Worm (Caenorhabditis elegans) whole organism, late embryonic: ENCODE measurements around the gene srsx-16.

Experiments used
- K02D7.2 ChIP-seq: sonication (generic microtip); optimal IDR thresholded peaks from 2 replicates; lab custom pipeline; 2017; ENCODE audit warnings: mild to moderate bottlenecking, missing genetic modification characterization, missing compliant biosample characterization
- K09A11.1 ChIP-seq: sonication (generic microtip); optimal IDR thresholded peaks from 2 replicates; lab custom pipeline; 2017; ENCODE audit warnings: antibody characterized with exemption, mild to moderate bottlenecking, missing genetic modification characterization, missing compliant biosample characterization; ENCODE audit not compliant: insufficient read depth
- Y22D7AL.16 ChIP-seq: sonication (generic microtip); optimal IDR thresholded peaks from 2 replicates; lab custom pipeline; 2016; ENCODE audit warnings: missing genetic modification characterization, missing compliant biosample characterization
- ama-1 ChIP-seq: fragments of 150-350 bp; optimal IDR thresholded peaks from 2 replicates; lab custom pipeline; 2014
- ceh-9 ChIP-seq: sonication (generic microtip); optimal IDR thresholded peaks from 2 replicates; lab custom pipeline; 2016; ENCODE audit warnings: mild to moderate bottlenecking, missing genetic modification characterization, inconsistent platforms, missing compliant biosample characterization
- dve-1 ChIP-seq: sonication (generic microtip); optimal IDR thresholded peaks from 2 replicates; lab custom pipeline; 2017; ENCODE audit warnings: antibody characterized with exemption, mild to moderate bottlenecking, missing genetic modification characterization, missing compliant biosample characterization
- elt-2 ChIP-seq: sonication (generic microtip); optimal IDR thresholded peaks from 2 replicates; lab custom pipeline; 2016; ENCODE audit warnings: missing genetic modification reagents, missing genetic modification characterization, missing compliant biosample characterization
- fkh-10 ChIP-seq: fragments of 150-350 bp; optimal IDR thresholded peaks from 2 replicates; lab custom pipeline; 2014; ENCODE audit warnings: missing biosample characterization, missing genetic modification reagents, missing genetic modification characterization
- gmeb-2 ChIP-seq: sonication (generic microtip); optimal IDR thresholded peaks from 2 replicates; lab custom pipeline; 2016; ENCODE audit warnings: missing genetic modification characterization, inconsistent platforms, missing compliant biosample characterization
- pha-4 ChIP-seq: fragments of 150-350 bp; optimal IDR thresholded peaks from 2 replicates; lab custom pipeline; 2018; ENCODE audit warnings: missing biosample characterization, missing genetic modification reagents, missing genetic modification characterization
- syd-9 ChIP-seq: sonication (generic microtip); optimal IDR thresholded peaks from 2 replicates; lab custom pipeline; 2016; ENCODE audit warnings: mild to moderate bottlenecking, missing genetic modification characterization, moderate library complexity, missing compliant biosample characterization
- unc-3 ChIP-seq, 2 experiments: fragments of 200-800 bp in 1 of 2; sonication (Bioruptor generic) in 1 of 2; sonication (generic microtip) in 1 of 2; conservative IDR thresholded peaks in 1 of 2; optimal IDR thresholded peaks in 1 of 2; 2 replicates each; pipeline versions ENCODE4 v1.3.6 to Lab custom; 2016 to 2022; ENCODE audit warnings: missing compliant biosample characterization in 2 of 2, missing genetic modification characterization in 2 of 2, missing genetic modification reagents in 1 of 2
- zip-5 ChIP-seq: sonication (generic microtip); optimal IDR thresholded peaks from 2 replicates; lab custom pipeline; 2016; ENCODE audit warnings: missing genetic modification characterization, missing compliant biosample characterization
- ztf-16 ChIP-seq: sonication (generic microtip); optimal IDR thresholded peaks from 2 replicates; lab custom pipeline; 2017; ENCODE audit warnings: missing genetic modification characterization, missing compliant biosample characterization

DNA sequence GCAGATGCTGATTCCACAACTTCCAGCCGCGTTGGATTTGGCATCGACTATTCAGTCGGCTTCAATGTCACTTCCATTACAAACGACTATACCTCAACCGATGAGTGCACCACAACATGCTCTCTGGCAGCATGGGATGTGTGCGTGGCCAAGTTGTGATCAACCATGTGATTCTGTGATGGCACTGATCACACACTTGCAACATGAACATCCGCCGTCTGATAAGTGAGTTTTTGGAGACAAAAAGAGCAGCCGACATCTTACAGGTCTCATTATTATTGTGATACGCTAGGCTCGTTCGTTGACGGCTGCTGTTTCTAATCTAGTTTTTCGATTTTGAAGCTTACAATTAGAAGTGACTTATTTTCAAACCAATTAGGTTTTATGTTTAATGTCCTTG lies 17.1 kb downstream of the srsx-16 start:
- TF ChIP-seq dve-1 (tag; lab: Kevin White, UChicago) (no peak), fkh-10 (GFP tag; lab: Kevin White, UChicago) (no peak), zip-5 (tag; lab: Kevin White, UChicago) (no peak), pha-4 (tag; lab: Kevin White, UChicago) (no peak), gmeb-2 (tag; lab: Kevin White, UChicago) (no peak), K02D7.2 (tag; lab: Kevin White, UChicago) (no peak), elt-2 (tag; lab: Kevin White, UChicago) (no peak), ceh-9 (tag; lab: Kevin White, UChicago) (no peak), ama-1 (no peak), unc-3 (GFP tag; conservative IDR thresholded peaks at IDR 0.05; lab: Robert Waterston, UW) (no peak), unc-3 (tag; optimal IDR thresholded peaks at IDR 0.05; lab: Kevin White, UChicago) (no peak), ztf-16 (tag; lab: Kevin White, UChicago) (no peak), K09A11.1 (tag; lab: Kevin White, UChicago) (no peak), Y22D7AL.16 (no peak), syd-9 (tag; lab: Kevin White, UChicago) (no peak)
